Fruit fly (Drosophila melanogaster) whole organism, embryonic: ENCODE data around the gene CG15435.

Source experiments
- Abd-B ChIP-seq: fragments of 200-800 bp; sonication (Bioruptor generic); optimal IDR thresholded peaks from 2 replicates; lab custom pipeline; 2018; ENCODE audit warnings: missing biosample characterization, mild to moderate bottlenecking, missing genetic modification characterization, moderate library complexity
- Ada2b ChIP-seq: fragments of 200-800 bp; sonication (Bioruptor generic); IDR thresholded peaks from 2 replicates; pipeline ENCODE4 v1.3.6; 2022; ENCODE audit warnings: missing biosample characterization, missing genetic modification characterization
- Adf1 ChIP-seq: fragments of 200-800 bp; sonication (Bioruptor generic); IDR thresholded peaks from 2 replicates; pipeline ENCODE4 v1.3.6; 2022; ENCODE audit warnings: missing biosample characterization, missing genetic modification characterization
- Asciz ChIP-seq: fragments of 200-800 bp; sonication (Bioruptor generic); optimal IDR thresholded peaks from 2 replicates; lab custom pipeline; 2017; ENCODE audit warnings: missing biosample characterization, mild to moderate bottlenecking, missing genetic modification characterization, missing genetic modification reagents
- Atf6 ChIP-seq: fragments of 200-800 bp; sonication (Bioruptor generic); IDR thresholded peaks from 2 replicates; pipeline ENCODE4 v1.3.6; 2022; ENCODE audit warnings: missing biosample characterization, missing genetic modification characterization
- CG17328 ChIP-seq: fragments of 200-800 bp; sonication (Bioruptor generic); IDR thresholded peaks from 2 replicates; pipeline ENCODE4 v1.3.6; 2022; ENCODE audit warnings: missing biosample characterization, missing genetic modification characterization
- CG1832 ChIP-seq: fragments of 200-800 bp; sonication (Bioruptor generic); optimal IDR thresholded peaks from 2 replicates; lab custom pipeline; 2017; ENCODE audit warnings: missing biosample characterization, mild to moderate bottlenecking, missing genetic modification characterization, inconsistent platforms
- CG18599 ChIP-seq: fragments of 200-800 bp; sonication (Bioruptor generic); optimal IDR thresholded peaks from 3 replicates; lab custom pipeline; 2017; ENCODE audit warnings: missing biosample characterization, missing genetic modification characterization, mild to moderate bottlenecking, moderate library complexity, missing genetic modification reagents
- CG30403 ChIP-seq: fragments of 200-800 bp; sonication (Bioruptor generic); optimal IDR thresholded peaks from 3 replicates; lab custom pipeline; 2016; ENCODE audit warnings: missing biosample characterization, missing genetic modification characterization
- CG34422 ChIP-seq: fragments of 200-800 bp; sonication (Bioruptor generic); IDR thresholded peaks from 3 replicates; pipeline ENCODE4 v1.3.6; 2022; ENCODE audit warnings: missing biosample characterization, missing genetic modification characterization
- CG4707 ChIP-seq: fragments of 200-800 bp; sonication (Bioruptor generic); optimal IDR thresholded peaks from 2 replicates; lab custom pipeline; 2018; ENCODE audit warnings: missing biosample characterization, mild to moderate bottlenecking, missing genetic modification characterization, moderate library complexity
- CG5245 ChIP-seq: fragments of 200-800 bp; sonication (Bioruptor generic); optimal IDR thresholded peaks from 3 replicates; lab custom pipeline; 2016; ENCODE audit warnings: missing biosample characterization, missing genetic modification characterization
- CG5953 ChIP-seq: fragments of 200-800 bp; sonication (Bioruptor generic); IDR thresholded peaks from 2 replicates; pipeline ENCODE4 v1.3.6; 2022; ENCODE audit warnings: missing biosample characterization, missing genetic modification characterization
- CG7928 ChIP-seq: fragments of 200-800 bp; sonication (Bioruptor generic); optimal IDR thresholded peaks from 2 replicates; lab custom pipeline; 2017; ENCODE audit warnings: missing biosample characterization, mild to moderate bottlenecking, missing genetic modification characterization
- CG8478 ChIP-seq: fragments of >200 bp; optimal IDR thresholded peaks from 2 replicates; lab custom pipeline; 2018
- CkIIα-i1 ChIP-seq: fragments of 200-800 bp; sonication (Bioruptor generic); IDR thresholded peaks from 2 replicates; pipeline ENCODE4 v1.3.6; 2022; ENCODE audit warnings: missing biosample characterization, missing genetic modification characterization
- CoRest ChIP-seq: fragments of 200-800 bp; sonication (Bioruptor generic); optimal IDR thresholded peaks from 3 replicates; lab custom pipeline; 2018; ENCODE audit warnings: missing biosample characterization, mild to moderate bottlenecking, missing genetic modification characterization, moderate library complexity
- Drgx ChIP-seq: fragments of 200-800 bp; sonication (Bioruptor generic); IDR thresholded peaks from 2 replicates; pipeline ENCODE4 v1.3.6; 2022; ENCODE audit warnings: missing biosample characterization, missing genetic modification characterization
- ERR ChIP-seq: fragments of 200-800 bp; sonication (Bioruptor generic); optimal IDR thresholded peaks from 2 replicates; lab custom pipeline; 2016; ENCODE audit warnings: missing biosample characterization, missing genetic modification characterization
- Fer3 ChIP-seq: fragments of 200-800 bp; sonication (Bioruptor generic); optimal IDR thresholded peaks from 2 replicates; lab custom pipeline; 2018; ENCODE audit warnings: missing biosample characterization, mild to moderate bottlenecking, missing genetic modification characterization, moderate library complexity
- HLH4C ChIP-seq: fragments of 200-800 bp; sonication (Bioruptor generic); IDR thresholded peaks from 3 replicates; pipeline ENCODE4 v1.3.6; 2022; ENCODE audit warnings: missing biosample characterization, missing genetic modification characterization; ENCODE audit not compliant: partially characterized antibody
- Hr39 ChIP-seq: fragments of >200 bp; optimal IDR thresholded peaks from 2 replicates; lab custom pipeline; 2017
- Lpt ChIP-seq: fragments of >200 bp; optimal IDR thresholded peaks from 2 replicates; lab custom pipeline; 2018; ENCODE audit warnings: missing biosample characterization, missing genetic modification characterization
- Nf-YA ChIP-seq: fragments of 200-800 bp; sonication (Bioruptor generic); IDR thresholded peaks from 2 replicates; pipeline ENCODE4 v1.3.6; 2022; ENCODE audit warnings: missing biosample characterization, missing genetic modification characterization
- NfI ChIP-seq: fragments of 200-800 bp; sonication (Bioruptor generic); optimal IDR thresholded peaks from 3 replicates; lab custom pipeline; 2018; ENCODE audit warnings: missing biosample characterization, mild to moderate bottlenecking, missing genetic modification characterization, moderate library complexity
- Rfx ChIP-seq: fragments of 200-800 bp; sonication (Bioruptor generic); IDR thresholded peaks from 2 replicates; pipeline ENCODE4 v1.3.6; 2022; ENCODE audit warnings: missing biosample characterization, missing genetic modification characterization
- Scr ChIP-seq: fragments of 200-800 bp; sonication (Bioruptor generic); IDR thresholded peaks from 2 replicates; pipeline ENCODE4 v1.3.6; 2022; ENCODE audit warnings: missing biosample characterization, missing genetic modification characterization; ENCODE audit not compliant: partially characterized antibody
- Side ChIP-seq: fragments of 200-800 bp; sonication (Bioruptor generic); optimal IDR thresholded peaks from 2 replicates; lab custom pipeline; 2016; ENCODE audit warnings: missing biosample characterization, missing genetic modification characterization
- Sin3A ChIP-seq: fragments of >200 bp; optimal IDR thresholded peaks from 2 replicates; lab custom pipeline; 2018
- Sox102F ChIP-seq: fragments of 200-800 bp; sonication (Bioruptor generic); optimal IDR thresholded peaks from 2 replicates; lab custom pipeline; 2018; ENCODE audit warnings: missing biosample characterization, mild to moderate bottlenecking, missing genetic modification characterization, moderate library complexity
- Ssrp ChIP-seq: fragments of 200-800 bp; sonication (Bioruptor generic); optimal IDR thresholded peaks from 2 replicates; lab custom pipeline; 2018; ENCODE audit warnings: missing biosample characterization, mild to moderate bottlenecking, missing genetic modification characterization, moderate library complexity
- Trl ChIP-seq, 3 experiments: fragments of >200 bp in 2 of 3; fragments of 200-800 bp in 1 of 3; sonication (Bioruptor generic) in 1 of 3; optimal IDR thresholded peaks; 2 replicates in 1 of 3; 3 replicates in 2 of 3; lab custom pipeline; 2016 to 2017; ENCODE audit warnings: missing biosample characterization in 1 of 3, missing genetic modification characterization in 1 of 3
- al ChIP-seq: fragments of 200-800 bp; sonication (Bioruptor generic); IDR thresholded peaks from 2 replicates; pipeline ENCODE4 v1.3.6; 2022; ENCODE audit warnings: missing biosample characterization, missing genetic modification characterization
- aop ChIP-seq: fragments of 200-800 bp; sonication (Bioruptor generic); IDR thresholded peaks from 2 replicates; pipeline ENCODE4 v1.3.6; 2022; ENCODE audit warnings: missing biosample characterization, missing genetic modification characterization
- bbx ChIP-seq: fragments of 200-800 bp; sonication (Bioruptor generic); IDR thresholded peaks from 2 replicates; pipeline ENCODE4 v1.3.6; 2022; ENCODE audit warnings: missing biosample characterization, missing genetic modification characterization; ENCODE audit not compliant: partially characterized antibody
- corto ChIP-seq: fragments of 200-800 bp; sonication (Bioruptor generic); optimal IDR thresholded peaks from 2 replicates; lab custom pipeline; 2016; ENCODE audit warnings: missing biosample characterization, mild to moderate bottlenecking, missing genetic modification characterization, moderate library complexity
- cwo ChIP-seq: fragments of 200-800 bp; sonication (Bioruptor generic); optimal IDR thresholded peaks from 3 replicates; lab custom pipeline; 2017; ENCODE audit warnings: missing biosample characterization, missing genetic modification characterization, mild to moderate bottlenecking, moderate library complexity, missing genetic modification reagents
- da ChIP-seq: fragments of 200-800 bp; sonication (Bioruptor generic); optimal IDR thresholded peaks from 2 replicates; lab custom pipeline; 2016; ENCODE audit warnings: missing biosample characterization, missing genetic modification characterization
- eyg ChIP-seq: fragments of 200-800 bp; sonication (Bioruptor generic); optimal IDR thresholded peaks from 3 replicates; lab custom pipeline; 2016; ENCODE audit warnings: missing biosample characterization, missing genetic modification characterization
- gem ChIP-seq: fragments of 200-800 bp; sonication (Bioruptor generic); optimal IDR thresholded peaks from 2 replicates; lab custom pipeline; 2019; ENCODE audit warnings: missing biosample characterization, mild to moderate bottlenecking, missing genetic modification characterization, moderate library complexity
- h ChIP-seq: fragments of >200 bp; optimal IDR thresholded peaks from 2 replicates; lab custom pipeline; 2017
- lmd ChIP-seq: fragments of 200-800 bp; sonication (Bioruptor generic); IDR thresholded peaks from 2 replicates; pipeline ENCODE4 v1.3.6; 2022; ENCODE audit warnings: missing biosample characterization, missing genetic modification characterization
- maf-S ChIP-seq: fragments of 200-800 bp; sonication (Bioruptor generic); optimal IDR thresholded peaks from 2 replicates; lab custom pipeline; 2016; ENCODE audit warnings: missing biosample characterization, missing genetic modification characterization
- mirr ChIP-seq: fragments of 200-800 bp; sonication (Bioruptor generic); optimal IDR thresholded peaks from 3 replicates; lab custom pipeline; 2018; ENCODE audit warnings: missing biosample characterization, mild to moderate bottlenecking, missing genetic modification characterization
- pum ChIP-seq: fragments of 200-800 bp; sonication (Bioruptor generic); optimal IDR thresholded peaks from 2 replicates; lab custom pipeline; 2016; ENCODE audit warnings: missing biosample characterization, missing genetic modification characterization
- ro ChIP-seq: fragments of 200-800 bp; sonication (Bioruptor generic); IDR thresholded peaks from 2 replicates; pipeline ENCODE4 v1.3.6; 2022; ENCODE audit warnings: missing biosample characterization, missing genetic modification characterization
- sob ChIP-seq: fragments of 200-800 bp; sonication (Bioruptor generic); IDR thresholded peaks from 2 replicates; pipeline ENCODE4 v1.3.6; 2022; ENCODE audit warnings: missing biosample characterization, missing genetic modification characterization
- sr ChIP-seq: fragments of 200-800 bp; sonication (Bioruptor generic); IDR thresholded peaks from 3 replicates; pipeline ENCODE4 v1.3.6; 2022; ENCODE audit warnings: missing biosample characterization, missing genetic modification characterization
- stc ChIP-seq: fragments of 200-800 bp; sonication (Bioruptor generic); IDR thresholded peaks from 2 replicates; pipeline ENCODE4 v1.3.6; 2022; ENCODE audit warnings: missing biosample characterization, missing genetic modification characterization
- toy ChIP-seq: fragments of 200-800 bp; sonication (Bioruptor generic); IDR thresholded peaks from 2 replicates; pipeline ENCODE4 v1.3.6; 2022; ENCODE audit warnings: missing biosample characterization, missing genetic modification characterization
- trem ChIP-seq: fragments of 200-800 bp; optimal IDR thresholded peaks from 3 replicates; lab custom pipeline; 2019; ENCODE audit warnings: missing biosample characterization, mild to moderate bottlenecking, missing genetic modification characterization, moderate library complexity
- ttk ChIP-seq: fragments of 200-800 bp; sonication (Bioruptor generic); IDR thresholded peaks from 2 replicates; pipeline ENCODE4 v2.1.2; 2022; ENCODE audit warnings: missing biosample characterization, missing genetic modification characterization

The CG15435 gene

dm6 chr2L:4448582-4449016 is 10.9 kb upstream of the CG15435 start, which contains the start of gene MFS18 (continued):
- peak; percentile 77 for TF ChIP-seq Side (GFP tag; lab: Kevin White, UChicago)
- peak; percentile 98 for TF ChIP-seq CG5953 (GFP tag; lab: Robert Waterston, UW)
- TF ChIP-seq al (GFP tag; lab: Robert Waterston, UW), result peak; percentile 99
- TF ChIP-seq CG34422, result peak; percentile 99
- TF ChIP-seq CkIIα-i1, result peak; percentile 91
- TF ChIP-seq Hr39 (lab: Kevin White, UChicago), result no peak
- TF ChIP-seq bbx (GFP tag; lab: Robert Waterston, UW), result peak; percentile 93
- TF ChIP-seq Asciz, result peak; percentile 99
- peak; percentile 99 for TF ChIP-seq Abd-B (GFP tag; lab: Kevin White, UChicago)
- peak; percentile 99 for TF ChIP-seq CG18599 (GFP tag; lab: Kevin White, UChicago)
- TF ChIP-seq trem (tag; lab: Kevin White, UChicago), result peak; percentile 97
- peak; percentile 97 for TF ChIP-seq maf-S (GFP tag; lab: Kevin White, UChicago)
- peak; percentile 96 for TF ChIP-seq toy (GFP tag; lab: Robert Waterston, UW)
- peak; percentile 57 for TF ChIP-seq ERR (GFP tag; lab: Kevin White, UChicago)
- TF ChIP-seq Ssrp, result peak; percentile 93
- TF ChIP-seq ro (GFP tag; lab: Robert Waterston, UW), result peak; percentile 98
- TF ChIP-seq CG7928 (GFP tag; lab: Kevin White, UChicago), result peak; percentile 76
- TF ChIP-seq CG17328 (GFP tag; lab: Robert Waterston, UW), result peak; percentile 99
- TF ChIP-seq Scr (GFP tag; lab: Robert Waterston, UW), result peak; percentile 68
- peak; percentile 96 for TF ChIP-seq CG5245 (GFP tag; lab: Kevin White, UChicago)
- TF ChIP-seq Trl (optimal IDR thresholded peaks at IDR 0.05; lab: Kevin White, UChicago), result no peak
- peak; percentile 79 for TF ChIP-seq Trl (GFP tag; optimal IDR thresholded peaks at IDR 0.05; lab: Kevin White, UChicago)
- TF ChIP-seq lmd (GFP tag; lab: Robert Waterston, UW), result peak; percentile 98
- peak; percentile 98 for TF ChIP-seq Nf-YA (GFP tag; lab: Robert Waterston, UW)
- peak; percentile 98 for TF ChIP-seq Ada2b (GFP tag; lab: Robert Waterston, UW)
- TF ChIP-seq mirr (GFP tag; lab: Kevin White, UChicago), result peak; percentile 89
- peak; percentile 96 for TF ChIP-seq CoRest (tag; lab: Kevin White, UChicago)
- TF ChIP-seq HLH4C (GFP tag; lab: Robert Waterston, UW), result peak; percentile 93
- peak; percentile 99 for TF ChIP-seq Fer3 (tag; lab: Kevin White, UChicago)
- no peak for TF ChIP-seq corto (GFP tag; lab: Kevin White, UChicago)
- TF ChIP-seq ttk (GFP tag; lab: Robert Waterston, UW), result peak; percentile 99
- peak; percentile 98 for TF ChIP-seq gem
- no peak for TF ChIP-seq CG1832 (GFP tag; lab: Kevin White, UChicago)
- peak; percentile 97 for TF ChIP-seq Sox102F (GFP tag; lab: Kevin White, UChicago)
- TF ChIP-seq sr (GFP tag; lab: Robert Waterston, UW), result peak; percentile 95
- peak; percentile 99 for TF ChIP-seq Atf6 (GFP tag; lab: Robert Waterston, UW)
- TF ChIP-seq Drgx (GFP tag; lab: Robert Waterston, UW), result peak; percentile 99
- TF ChIP-seq Adf1 (GFP tag; lab: Robert Waterston, UW), result peak; percentile 86
- peak; percentile 98 for TF ChIP-seq Rfx (GFP tag; lab: Robert Waterston, UW)
- no peak for TF ChIP-seq Sin3A (lab: Kevin White, UChicago)
- peak; percentile 100 for TF ChIP-seq stc (GFP tag; lab: Robert Waterston, UW)
- TF ChIP-seq cwo (GFP tag; lab: Kevin White, UChicago), result peak; percentile 98
- peak; percentile 98 for TF ChIP-seq sob (GFP tag; lab: Robert Waterston, UW)
- peak; percentile 92 for TF ChIP-seq NfI
- peak; percentile 93 for TF ChIP-seq aop (GFP tag; lab: Robert Waterston, UW)
- TF ChIP-seq pum (GFP tag; lab: Kevin White, UChicago), result peak; percentile 80
- TF ChIP-seq da, result peak; percentile 55
- TF ChIP-seq eyg (GFP tag; lab: Kevin White, UChicago), result peak; percentile 85
- peak; percentile 98 for TF ChIP-seq CG30403 (GFP tag; lab: Kevin White, UChicago)
- TF ChIP-seq CG8478, result no peak
- TF ChIP-seq h (lab: Kevin White, UChicago), result no peak
- peak; percentile 73 for TF ChIP-seq CG4707 (GFP tag; lab: Kevin White, UChicago)
- no peak for TF ChIP-seq Lpt (GFP tag; lab: Kevin White, UChicago)
